Fruit fly (Drosophila melanogaster) whole organism, embryonic: ENCODE results near the gene Mob3.

ENCODE experiments used
- Abd-B ChIP-seq: fragments of 200-800 bp; sonication (Bioruptor generic); optimal IDR thresholded peaks from 2 replicates; lab custom pipeline; 2018; ENCODE audit warnings: missing biosample characterization, mild to moderate bottlenecking, missing genetic modification characterization, moderate library complexity
- BEAF-32 ChIP-seq: fragments of 200-800 bp; sonication (Bioruptor generic); optimal IDR thresholded peaks from 3 replicates; lab custom pipeline; 2017; ENCODE audit warnings: missing biosample characterization, missing genetic modification characterization, mild to moderate bottlenecking, moderate library complexity, missing genetic modification reagents
- Bteb2 ChIP-seq: fragments of 200-800 bp; sonication (Bioruptor generic); optimal IDR thresholded peaks from 2 replicates; lab custom pipeline; 2016; ENCODE audit warnings: missing biosample characterization, missing genetic modification characterization
- C15 ChIP-seq: fragments of 200-800 bp; sonication (Bioruptor generic); IDR thresholded peaks from 3 replicates; pipeline ENCODE4 v1.3.6; 2022; ENCODE audit warnings: missing biosample characterization, missing genetic modification characterization
- CG11398 ChIP-seq: fragments of 200-800 bp; sonication (Bioruptor generic); optimal IDR thresholded peaks from 2 replicates; lab custom pipeline; 2016; ENCODE audit warnings: missing biosample characterization, missing genetic modification characterization
- CG1602 ChIP-seq: fragments of 200-800 bp; sonication (Bioruptor generic); optimal IDR thresholded peaks from 3 replicates; lab custom pipeline; 2016; ENCODE audit warnings: missing biosample characterization, missing genetic modification characterization
- CG16779 ChIP-seq: fragments of 200-800 bp; sonication (Bioruptor generic); IDR thresholded peaks from 2 replicates; pipeline ENCODE4 v1.3.6; 2022; ENCODE audit warnings: missing biosample characterization, missing genetic modification characterization
- CG17612 ChIP-seq: fragments of 200-800 bp; sonication (Bioruptor generic); IDR thresholded peaks from 2 replicates; pipeline ENCODE4 v1.3.6; 2022; ENCODE audit warnings: missing biosample characterization, missing genetic modification characterization
- CG1832 ChIP-seq: fragments of 200-800 bp; sonication (Bioruptor generic); optimal IDR thresholded peaks from 2 replicates; lab custom pipeline; 2017; ENCODE audit warnings: missing biosample characterization, mild to moderate bottlenecking, missing genetic modification characterization, inconsistent platforms
- CG2116 ChIP-seq: fragments of 200-800 bp; sonication (Bioruptor generic); optimal IDR thresholded peaks from 3 replicates; lab custom pipeline; 2018; ENCODE audit warnings: missing biosample characterization, mild to moderate bottlenecking, missing genetic modification characterization
- CG2889 ChIP-seq: fragments of 200-800 bp; sonication (Bioruptor generic); IDR thresholded peaks from 3 replicates; pipeline ENCODE4 v1.3.6; 2022; ENCODE audit warnings: missing biosample characterization, missing genetic modification characterization
- CG3838 ChIP-seq: fragments of 200-800 bp; sonication (Bioruptor generic); optimal IDR thresholded peaks from 3 replicates; lab custom pipeline; 2016; ENCODE audit warnings: missing biosample characterization, missing genetic modification characterization
- CG3847 ChIP-seq: fragments of 200-800 bp; sonication (Bioruptor generic); IDR thresholded peaks from 2 replicates; pipeline ENCODE4 v1.3.6; 2022; ENCODE audit warnings: missing biosample characterization, missing genetic modification characterization
- CG4424 ChIP-seq: fragments of 200-800 bp; sonication (Bioruptor generic); optimal IDR thresholded peaks from 3 replicates; lab custom pipeline; 2016; ENCODE audit warnings: missing biosample characterization, missing genetic modification characterization
- CG6175 ChIP-seq: fragments of 200-800 bp; sonication (Bioruptor generic); IDR thresholded peaks from 3 replicates; pipeline ENCODE4 v1.3.6; 2022; ENCODE audit warnings: missing biosample characterization, missing genetic modification characterization
- CG6791 ChIP-seq: fragments of 200-800 bp; sonication (Bioruptor generic); IDR thresholded peaks from 3 replicates; pipeline ENCODE4 v1.3.6; 2022; ENCODE audit warnings: missing biosample characterization, missing genetic modification characterization; ENCODE audit not compliant: partially characterized antibody
- CG7556 ChIP-seq: fragments of 200-800 bp; sonication (Bioruptor generic); optimal IDR thresholded peaks from 2 replicates; lab custom pipeline; 2017; ENCODE audit warnings: missing biosample characterization, mild to moderate bottlenecking, missing genetic modification characterization
- CG7786 ChIP-seq: fragments of 200-800 bp; sonication (Bioruptor generic); optimal IDR thresholded peaks from 2 replicates; lab custom pipeline; 2016; ENCODE audit warnings: missing biosample characterization, missing genetic modification characterization
- CG7839 ChIP-seq: fragments of 200-800 bp; sonication (Bioruptor generic); optimal IDR thresholded peaks from 3 replicates; lab custom pipeline; 2018; ENCODE audit warnings: missing biosample characterization, mild to moderate bottlenecking, missing genetic modification characterization, moderate library complexity
- CG9609 ChIP-seq: fragments of 200-800 bp; sonication (Bioruptor generic); optimal IDR thresholded peaks from 3 replicates; lab custom pipeline; 2016; ENCODE audit warnings: missing biosample characterization, missing genetic modification characterization
- Camta ChIP-seq: fragments of 200-800 bp; sonication (Bioruptor generic); optimal IDR thresholded peaks from 2 replicates; lab custom pipeline; 2016; ENCODE audit warnings: missing biosample characterization, missing genetic modification characterization
- Deaf1 ChIP-seq: fragments of 200-800 bp; optimal IDR thresholded peaks from 3 replicates; lab custom pipeline; 2019; ENCODE audit warnings: missing biosample characterization, mild to moderate bottlenecking, missing genetic modification characterization, moderate library complexity
- Dek ChIP-seq: fragments of 200-800 bp; sonication (Bioruptor generic); optimal IDR thresholded peaks from 3 replicates; lab custom pipeline; 2019; ENCODE audit warnings: missing biosample characterization, mild to moderate bottlenecking, missing genetic modification characterization, moderate library complexity
- Dfd ChIP-seq, 2 experiments: fragments of >200 bp; optimal IDR thresholded peaks; 2 replicates each; lab custom pipeline; 2017; ENCODE audit warnings: missing biosample characterization in 2 of 2, missing genetic modification characterization in 2 of 2
- Doc2 ChIP-seq: fragments of 200-800 bp; sonication (Bioruptor generic); IDR thresholded peaks from 2 replicates; pipeline ENCODE4 v1.3.6; 2022; ENCODE audit warnings: missing biosample characterization, missing genetic modification characterization
- Dp ChIP-seq: fragments of 200-800 bp; sonication (Bioruptor generic); optimal IDR thresholded peaks from 2 replicates; lab custom pipeline; 2018; ENCODE audit warnings: missing biosample characterization, mild to moderate bottlenecking, missing genetic modification characterization, moderate library complexity
- ERR ChIP-seq: fragments of 200-800 bp; sonication (Bioruptor generic); optimal IDR thresholded peaks from 2 replicates; lab custom pipeline; 2016; ENCODE audit warnings: missing biosample characterization, missing genetic modification characterization
- Hr3 ChIP-seq: fragments of 200-800 bp; sonication (Bioruptor generic); optimal IDR thresholded peaks from 3 replicates; lab custom pipeline; 2016; ENCODE audit warnings: missing biosample characterization, missing genetic modification characterization
- Lim3 ChIP-seq: fragments of 200-800 bp; sonication (Bioruptor generic); IDR thresholded peaks from 2 replicates; pipeline ENCODE4 v1.3.6; 2022; ENCODE audit warnings: missing biosample characterization, missing genetic modification characterization
- Opbp ChIP-seq: fragments of 200-800 bp; sonication (Bioruptor generic); IDR thresholded peaks from 3 replicates; pipeline ENCODE4 v1.3.6; 2022; ENCODE audit warnings: missing biosample characterization, missing genetic modification characterization; ENCODE audit not compliant: partially characterized antibody
- Ravus ChIP-seq: fragments of 200-800 bp; sonication (Bioruptor generic); IDR thresholded peaks from 2 replicates; pipeline ENCODE4 v1.3.6; 2022; ENCODE audit warnings: missing biosample characterization, missing genetic modification characterization
- ac ChIP-seq: fragments of 200-800 bp; sonication (Bioruptor generic); optimal IDR thresholded peaks from 3 replicates; lab custom pipeline; 2017; ENCODE audit warnings: missing biosample characterization, mild to moderate bottlenecking, missing genetic modification characterization
- cad ChIP-seq: fragments of >200 bp; optimal IDR thresholded peaks from 2 replicates; lab custom pipeline; 2017; ENCODE audit warnings: missing biosample characterization, missing genetic modification characterization
- corto ChIP-seq: fragments of 200-800 bp; sonication (Bioruptor generic); optimal IDR thresholded peaks from 2 replicates; lab custom pipeline; 2016; ENCODE audit warnings: missing biosample characterization, mild to moderate bottlenecking, missing genetic modification characterization, moderate library complexity
- croc ChIP-seq: fragments of 200-800 bp; sonication (Bioruptor generic); conservative IDR thresholded peaks from 3 replicates; pipeline ENCODE4 v1.3.6; 2022; ENCODE audit warnings: missing biosample characterization, missing genetic modification characterization
- en ChIP-seq: fragments of 200-800 bp; sonication (Bioruptor generic); optimal IDR thresholded peaks from 2 replicates; lab custom pipeline; 2016; ENCODE audit warnings: missing biosample characterization, missing genetic modification characterization
- ewg ChIP-seq: fragments of 200-800 bp; sonication (Bioruptor generic); optimal IDR thresholded peaks from 3 replicates; lab custom pipeline; 2017; ENCODE audit warnings: mild to moderate bottlenecking, missing biosample characterization, missing genetic modification reagents, missing genetic modification characterization
- fd3F ChIP-seq: fragments of 200-800 bp; sonication (Bioruptor generic); optimal IDR thresholded peaks from 2 replicates; lab custom pipeline; 2018; ENCODE audit warnings: missing biosample characterization, mild to moderate bottlenecking, missing genetic modification characterization, moderate library complexity
- gfzf ChIP-seq: fragments of 200-800 bp; sonication (Bioruptor generic); optimal IDR thresholded peaks from 2 replicates; lab custom pipeline; 2016; ENCODE audit warnings: missing biosample characterization, mild to moderate bottlenecking, missing genetic modification characterization, moderate library complexity
- mld ChIP-seq: fragments of 200-800 bp; sonication (Bioruptor generic); IDR thresholded peaks from 3 replicates; pipeline ENCODE4 v1.3.6; 2022; ENCODE audit warnings: missing biosample characterization, missing genetic modification characterization; ENCODE audit not compliant: partially characterized antibody
- oc ChIP-seq: fragments of 200-800 bp; sonication (Bioruptor generic); optimal IDR thresholded peaks from 2 replicates; lab custom pipeline; 2018; ENCODE audit warnings: missing biosample characterization, mild to moderate bottlenecking, missing genetic modification characterization, moderate library complexity
- pb ChIP-seq: fragments of 200-800 bp; sonication (Bioruptor generic); optimal IDR thresholded peaks from 3 replicates; lab custom pipeline; 2016; ENCODE audit warnings: missing biosample characterization, missing genetic modification characterization
- pho ChIP-seq: fragments of 200-800 bp; sonication (Bioruptor generic); optimal IDR thresholded peaks from 2 replicates; lab custom pipeline; 2016; ENCODE audit warnings: missing biosample characterization, missing genetic modification characterization
- ranshi ChIP-seq: fragments of 200-800 bp; sonication (Bioruptor generic); IDR thresholded peaks from 2 replicates; pipeline ENCODE4 v1.3.6; 2022; ENCODE audit warnings: missing biosample characterization, missing genetic modification characterization
- shn ChIP-seq: fragments of 200-800 bp; sonication (Bioruptor generic); optimal IDR thresholded peaks from 3 replicates; lab custom pipeline; 2016; ENCODE audit warnings: missing biosample characterization, missing genetic modification characterization
- stwl ChIP-seq: fragments of 200-800 bp; sonication (Bioruptor generic); optimal IDR thresholded peaks from 3 replicates; lab custom pipeline; 2018; ENCODE audit warnings: missing biosample characterization, mild to moderate bottlenecking, missing genetic modification characterization, moderate library complexity
- tna ChIP-seq: fragments of 200-800 bp; sonication (Bioruptor generic); IDR thresholded peaks from 2 replicates; pipeline ENCODE4 v1.3.6; 2022; ENCODE audit warnings: missing biosample characterization, missing genetic modification characterization; ENCODE audit not compliant: partially characterized antibody
- unc-4 ChIP-seq: fragments of 200-800 bp; sonication (Bioruptor generic); IDR thresholded peaks from 2 replicates; pipeline ENCODE4 v1.3.6; 2022; ENCODE audit warnings: missing biosample characterization, missing genetic modification characterization; ENCODE audit not compliant: partially characterized antibody
- unpg ChIP-seq: fragments of 200-800 bp; sonication (Bioruptor generic); optimal IDR thresholded peaks from 3 replicates; lab custom pipeline; 2018; ENCODE audit warnings: missing biosample characterization, mild to moderate bottlenecking, missing genetic modification characterization, moderate library complexity
- usp ChIP-seq: fragments of >200 bp; optimal IDR thresholded peaks from 2 replicates; lab custom pipeline; 2017; ENCODE audit warnings: missing biosample characterization, missing genetic modification characterization
- wor ChIP-seq: fragments of 200-800 bp; sonication (Bioruptor generic); IDR thresholded peaks from 2 replicates; pipeline ENCODE4 v1.3.6; 2022; ENCODE audit warnings: missing biosample characterization, missing genetic modification characterization

Gene Mob3

DNA sequence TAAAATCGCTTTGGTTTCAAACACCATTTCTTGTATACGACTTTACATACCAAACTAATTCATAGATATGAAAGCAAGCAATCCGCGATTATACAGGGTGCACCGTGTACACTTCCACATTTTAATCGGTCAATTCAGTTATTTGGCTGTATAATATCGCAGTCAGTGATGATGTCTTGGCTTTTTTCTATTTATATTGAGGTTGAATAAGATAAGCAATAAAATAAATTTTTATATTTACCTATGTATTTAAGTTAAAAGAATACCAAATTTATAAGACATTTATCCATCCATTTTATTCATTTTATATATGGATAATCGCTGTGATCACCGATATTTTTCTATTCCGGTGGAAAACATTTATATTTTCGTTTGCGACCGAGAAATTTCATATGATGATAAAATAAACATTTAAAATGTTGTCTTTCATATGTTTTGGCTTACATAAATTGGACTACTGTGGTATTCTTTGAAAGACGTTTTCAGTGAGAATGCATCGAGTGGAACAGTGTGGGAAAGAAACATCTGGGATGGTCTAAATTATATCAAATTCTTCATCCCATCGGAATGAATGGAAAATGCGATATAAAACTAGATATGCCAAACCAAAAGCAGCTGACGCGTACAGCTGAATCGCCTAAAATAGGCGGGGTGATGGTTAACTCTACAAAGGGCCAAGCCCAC, 38.3 kb upstream of the Mob3 start, which contains the start of gene CG5708 (continued):
- TF ChIP-seq unpg (GFP tag; lab: Kevin White, UChicago): no peak
- no peak for TF ChIP-seq tna
- TF ChIP-seq CG16779 (GFP tag; lab: Robert Waterston, UW): no peak
- TF ChIP-seq CG2889 (GFP tag; lab: Robert Waterston, UW): no peak
- TF ChIP-seq CG2116 (GFP tag; lab: Kevin White, UChicago): peak; percentile 23
- TF ChIP-seq CG4424 (GFP tag; lab: Kevin White, UChicago): peak; percentile 6
- TF ChIP-seq CG6175: no peak
- no peak for TF ChIP-seq CG9609
- TF ChIP-seq Camta: no peak
- peak; percentile 73 for TF ChIP-seq BEAF-32 (GFP tag; lab: Kevin White, UChicago)
- no peak for TF ChIP-seq C15 (GFP tag; lab: Robert Waterston, UW)
- TF ChIP-seq CG7839: no peak
- TF ChIP-seq en (GFP tag; lab: Kevin White, UChicago): no peak
- TF ChIP-seq CG11398 (GFP tag; lab: Kevin White, UChicago): no peak
- TF ChIP-seq CG7556: no peak
- TF ChIP-seq fd3F (GFP tag; lab: Kevin White, UChicago): no peak
- no peak for TF ChIP-seq corto (GFP tag; lab: Kevin White, UChicago)
- no peak for TF ChIP-seq CG17612
- peak; percentile 47; the same call in 1 of the 2 replicates for TF ChIP-seq unc-4 (GFP tag; lab: Robert Waterston, UW)
- no peak for TF ChIP-seq Dp (GFP tag; lab: Kevin White, UChicago)
- no peak for TF ChIP-seq ewg
- TF ChIP-seq CG1602 (GFP tag; lab: Kevin White, UChicago): no peak
- no peak for TF ChIP-seq pb (GFP tag; lab: Kevin White, UChicago)
- TF ChIP-seq cad (GFP tag; lab: Kevin White, UChicago): no peak
- TF ChIP-seq Dfd (GFP tag; optimal IDR thresholded peaks at IDR 0.05; lab: Kevin White, UChicago): no peak
- no peak for TF ChIP-seq Lim3 (GFP tag; lab: Robert Waterston, UW)
- TF ChIP-seq CG3838: no peak
- TF ChIP-seq stwl: peak; percentile 1
- no peak for TF ChIP-seq Bteb2 (GFP tag; lab: Kevin White, UChicago)
- no peak for TF ChIP-seq ranshi (GFP tag; lab: Robert Waterston, UW)
- no peak for TF ChIP-seq ERR (GFP tag; lab: Kevin White, UChicago)
- TF ChIP-seq CG7786 (GFP tag; lab: Kevin White, UChicago): no peak
- TF ChIP-seq Opbp (GFP tag; lab: Robert Waterston, UW): peak; percentile 75; the same call in 2 of the 3 replicates
- TF ChIP-seq CG1832 (GFP tag; lab: Kevin White, UChicago): no peak
- TF ChIP-seq Dek (tag; lab: Kevin White, UChicago): no peak
- TF ChIP-seq ac: no peak
- TF ChIP-seq wor: no peak
- TF ChIP-seq oc (tag; lab: Kevin White, UChicago): no peak
- no peak for TF ChIP-seq gfzf (GFP tag; lab: Kevin White, UChicago)
- no peak for TF ChIP-seq pho
- no peak for TF ChIP-seq shn (GFP tag; lab: Kevin White, UChicago)
- no peak for TF ChIP-seq usp (GFP tag; lab: Kevin White, UChicago)
- peak; percentile 32; the same call in 1 of the 3 replicates for TF ChIP-seq CG6791
- no peak for TF ChIP-seq Deaf1
- TF ChIP-seq croc (GFP tag; lab: Robert Waterston, UW): no peak
- no peak for TF ChIP-seq Hr3
- TF ChIP-seq Abd-B (GFP tag; lab: Kevin White, UChicago): peak; percentile 51
- no peak for TF ChIP-seq Doc2 (GFP tag; lab: Robert Waterston, UW)
- TF ChIP-seq CG3847 (GFP tag; lab: Robert Waterston, UW): no peak
- TF ChIP-seq mld (GFP tag; lab: Robert Waterston, UW): no peak
- no peak for TF ChIP-seq Ravus (GFP tag; lab: Robert Waterston, UW)
